Fruit fly (Drosophila melanogaster) whole organism, adult: Measurements from ENCODE around the gene CG10553.

Experiments
- CG11617 ChIP-seq: fragments of 200-800 bp; sonication (Bioruptor generic); optimal IDR thresholded peaks from 2 replicates; lab custom pipeline; 2017; ENCODE audit warnings: mild to moderate bottlenecking, missing biosample characterization, missing genetic modification reagents, missing genetic modification characterization
- CG12768 ChIP-seq: fragments of 200-800 bp; sonication (Bioruptor generic); optimal IDR thresholded peaks from 2 replicates; lab custom pipeline; 2017; ENCODE audit warnings: missing biosample characterization, missing genetic modification characterization, mild to moderate bottlenecking, moderate library complexity, missing genetic modification reagents
- CG14711 ChIP-seq: fragments of 200-800 bp; sonication (Bioruptor generic); optimal IDR thresholded peaks from 2 replicates; lab custom pipeline; 2018; ENCODE audit warnings: missing biosample characterization, mild to moderate bottlenecking, missing genetic modification characterization, moderate library complexity
- CG1620 ChIP-seq: fragments of 200-800 bp; sonication (Bioruptor generic); optimal IDR thresholded peaks from 2 replicates; lab custom pipeline; 2016; ENCODE audit warnings: missing biosample characterization, missing genetic modification characterization
- CG33017 ChIP-seq: fragments of 200-800 bp; sonication (Bioruptor generic); optimal IDR thresholded peaks from 2 replicates; lab custom pipeline; 2018; ENCODE audit warnings: missing biosample characterization, mild to moderate bottlenecking, missing genetic modification characterization, moderate library complexity
- CG5204 ChIP-seq: fragments of 200-800 bp; sonication (Bioruptor generic); optimal IDR thresholded peaks from 2 replicates; lab custom pipeline; 2016; ENCODE audit warnings: missing biosample characterization, missing genetic modification characterization
- CG7101 ChIP-seq: fragments of 200-800 bp; sonication (Bioruptor generic); optimal IDR thresholded peaks from 2 replicates; lab custom pipeline; 2018; ENCODE audit warnings: missing biosample characterization, mild to moderate bottlenecking, missing genetic modification characterization, moderate library complexity
- Clk ChIP-seq: fragments of 200-800 bp; sonication (Bioruptor generic); optimal IDR thresholded peaks from 2 replicates; lab custom pipeline; 2017; ENCODE audit warnings: missing biosample characterization, missing genetic modification characterization
- Crg-1 ChIP-seq: fragments of 200-800 bp; sonication (Bioruptor generic); optimal IDR thresholded peaks from 2 replicates; lab custom pipeline; 2016; ENCODE audit warnings: missing biosample characterization, missing genetic modification characterization
- Hr96 ChIP-seq: fragments of 200-800 bp; sonication (Bioruptor generic); optimal IDR thresholded peaks from 2 replicates; lab custom pipeline; 2016; ENCODE audit warnings: missing biosample characterization, missing genetic modification characterization
- Mnt ChIP-seq: fragments of 200-800 bp; sonication (Bioruptor generic); optimal IDR thresholded peaks from 2 replicates; lab custom pipeline; 2016; ENCODE audit warnings: missing biosample characterization, mild to moderate bottlenecking, missing genetic modification characterization
- bab1 ChIP-seq: fragments of 200-800 bp; sonication (Bioruptor generic); optimal IDR thresholded peaks from 3 replicates; lab custom pipeline; 2019; ENCODE audit warnings: missing biosample characterization, mild to moderate bottlenecking, missing genetic modification characterization, moderate library complexity
- cic ChIP-seq: fragments of 200-800 bp; sonication (Bioruptor generic); optimal IDR thresholded peaks from 2 replicates; lab custom pipeline; 2017; ENCODE audit warnings: missing biosample characterization, mild to moderate bottlenecking, missing genetic modification characterization, moderate library complexity
- cnc ChIP-seq, 2 experiments: fragments of >200 bp; optimal IDR thresholded peaks; 2 replicates each; lab custom pipeline; 2017
- kay ChIP-seq: fragments of 200-800 bp; sonication (Bioruptor generic); peaks from one replicate; lab custom pipeline; 2016; ENCODE audit warnings: missing biosample characterization, missing genetic modification characterization, borderline replicate concordance
- ovo ChIP-seq: fragments of 200-800 bp; sonication (Bioruptor generic); optimal IDR thresholded peaks from 2 replicates; lab custom pipeline; 2016; ENCODE audit warnings: missing biosample characterization, missing genetic modification characterization
- pad ChIP-seq: fragments of 200-800 bp; sonication (Bioruptor generic); optimal IDR thresholded peaks from 3 replicates; lab custom pipeline; 2017; ENCODE audit warnings: missing biosample characterization, missing genetic modification characterization, mild to moderate bottlenecking, moderate library complexity, missing genetic modification reagents
- tj ChIP-seq: fragments of 200-800 bp; sonication (Bioruptor generic); optimal IDR thresholded peaks from 3 replicates; lab custom pipeline; 2017; ENCODE audit warnings: missing biosample characterization, mild to moderate bottlenecking, missing genetic modification characterization, moderate library complexity
- toe ChIP-seq: fragments of 200-800 bp; sonication (Bioruptor generic); optimal IDR thresholded peaks from 2 replicates; lab custom pipeline; 2016; ENCODE audit warnings: missing biosample characterization, missing genetic modification characterization

Gene CG10553

DNA sequence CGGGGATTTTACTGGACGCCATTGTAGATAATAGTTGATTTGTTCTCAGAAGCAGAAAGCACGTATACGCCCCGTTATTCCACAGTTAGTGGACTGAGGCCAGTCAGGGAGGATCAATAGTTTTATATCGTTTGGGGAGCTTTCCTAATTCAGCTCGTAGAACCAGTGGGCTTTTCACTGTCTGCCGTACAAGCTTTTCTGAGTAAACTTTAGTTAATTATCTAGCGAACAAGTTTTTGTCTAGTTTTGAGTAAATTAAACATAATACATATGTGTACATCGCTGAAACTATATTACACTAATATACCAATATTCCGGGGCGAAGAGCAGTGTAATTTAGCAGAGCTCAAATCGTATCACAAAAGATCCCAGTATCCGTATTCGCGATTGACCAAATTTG, 4.7 kb upstream of the CG10553 start, which contains the start of gene CG10562:
Gene CG10562, minus strand, starts transcription at position 101 of the 400 bp plus-strand sequence.
- TF ChIP-seq CG12768 (GFP tag; lab: Kevin White, UChicago): peak; percentile 10
- peak; percentile 28 for TF ChIP-seq cic (GFP tag; lab: Kevin White, UChicago)
- TF ChIP-seq ovo (GFP tag; lab: Kevin White, UChicago): no peak

DNA sequence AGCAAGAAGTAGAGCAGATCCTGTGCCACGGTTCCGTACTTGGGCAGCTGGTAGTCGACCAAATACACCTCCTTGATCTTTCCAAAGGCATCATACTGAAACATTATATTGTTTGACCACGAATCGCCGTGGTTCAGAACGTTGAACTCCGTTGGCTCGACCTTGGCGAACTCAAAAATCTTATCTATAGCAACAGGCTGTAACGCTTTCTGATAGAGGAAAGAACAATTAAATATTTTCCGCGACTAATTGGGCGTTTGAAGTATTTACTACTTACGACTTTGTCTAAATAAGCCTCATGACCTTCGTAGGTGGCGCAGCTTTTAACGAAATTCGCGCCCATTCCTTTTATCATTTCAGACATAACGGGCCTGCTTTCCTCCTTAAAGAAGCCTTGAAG, 3.8 kb upstream of the CG10553 start:
- TF ChIP-seq CG33017 (no peak), CG14711 (tag; lab: Kevin White, UChicago) (no peak), toe (GFP tag; lab: Kevin White, UChicago) (no peak), CG5204 (GFP tag; lab: Kevin White, UChicago) (no peak)

- TF ChIP-seq Crg-1 (GFP tag; lab: Kevin White, UChicago) (no peak), cic (GFP tag; lab: Kevin White, UChicago) (no peak), CG12768 (GFP tag; lab: Kevin White, UChicago) (no peak), CG5204 (GFP tag; lab: Kevin White, UChicago) (no peak), CG7101 (no peak), CG33017 (no peak), CG11617 (GFP tag; lab: Kevin White, UChicago) (no peak), Hr96 (no peak), bab1 (GFP tag; lab: Kevin White, UChicago) (no peak), ovo (GFP tag; lab: Kevin White, UChicago) (no peak), toe (GFP tag; lab: Kevin White, UChicago) (no peak)
These were observed 3.0 kb upstream of the CG10553 start for dm6 chr3R:25320898-25321297.

DNA sequence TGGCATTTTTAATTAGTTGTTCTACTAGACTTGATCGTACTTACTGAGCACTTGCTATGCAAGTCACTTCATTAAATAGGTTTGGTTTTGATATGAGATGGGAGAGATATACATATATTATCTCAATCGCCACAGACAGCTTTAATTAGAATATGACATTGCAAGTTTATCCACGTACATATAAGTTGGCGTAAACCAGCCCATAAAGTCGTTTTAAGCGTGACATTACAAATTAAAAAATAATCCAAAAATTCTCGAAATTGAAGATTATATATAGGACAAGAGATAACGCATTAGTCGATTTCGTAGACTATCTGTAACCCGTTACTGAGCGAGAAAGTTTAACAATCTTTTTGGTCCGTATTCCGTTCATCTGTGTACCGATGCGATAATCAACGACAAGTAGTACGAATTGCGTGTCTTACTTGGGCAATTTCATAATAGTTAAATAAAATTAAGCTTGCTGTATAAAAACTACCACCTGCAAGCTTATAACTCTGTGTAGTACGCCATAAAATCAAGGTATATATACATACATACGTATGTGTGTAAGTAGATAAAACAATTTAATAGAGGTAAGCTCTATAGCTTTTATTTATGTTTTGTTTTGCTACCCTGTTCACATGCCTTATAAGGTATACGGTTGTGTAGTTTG, 2.3 kb upstream of the CG10553 start, which contains the start of gene CG10560:
Gene CG10560, minus strand, starts transcription at position 51 of the 655 bp plus-strand sequence.
- TF ChIP-seq cnc (optimal IDR thresholded peaks at IDR 0.05; lab: Kevin White, UChicago) (peak; percentile 19 to 51), bab1 (GFP tag; lab: Kevin White, UChicago) (no peak), ovo (GFP tag; lab: Kevin White, UChicago) (no peak), kay (GFP tag; lab: Kevin White, UChicago) (peak; percentile 74), CG1620 (no peak), Mnt (GFP tag; lab: Kevin White, UChicago) (no peak), cic (GFP tag; lab: Kevin White, UChicago) (peak; percentile 27), CG14711 (tag; lab: Kevin White, UChicago) (no peak), Crg-1 (GFP tag; lab: Kevin White, UChicago) (no peak), CG12768 (GFP tag; lab: Kevin White, UChicago) (no peak)

- TF ChIP-seq cic (GFP tag; lab: Kevin White, UChicago) (peak; percentile 20), kay (GFP tag; lab: Kevin White, UChicago) (peak; percentile 73), CG11617 (GFP tag; lab: Kevin White, UChicago) (no peak)
These were observed 1.9 kb downstream of the CG10553 start, which contains the start of gene CG10559 for dm6 chr3R:25316016-25316415. TSS of gene CG10559 (minus strand) at chr3R:25316116.

dm6 chr3R:25313771-25314170, 4.1 kb downstream of the CG10553 start, which contains the start of gene CG31087:
TSS of gene CG31087 (minus strand) at chr3R:25313833.
- TF ChIP-seq bab1 (GFP tag; lab: Kevin White, UChicago) (no peak), pad (GFP tag; lab: Kevin White, UChicago) (no peak), cic (GFP tag; lab: Kevin White, UChicago) (peak; percentile 63)

DNA sequence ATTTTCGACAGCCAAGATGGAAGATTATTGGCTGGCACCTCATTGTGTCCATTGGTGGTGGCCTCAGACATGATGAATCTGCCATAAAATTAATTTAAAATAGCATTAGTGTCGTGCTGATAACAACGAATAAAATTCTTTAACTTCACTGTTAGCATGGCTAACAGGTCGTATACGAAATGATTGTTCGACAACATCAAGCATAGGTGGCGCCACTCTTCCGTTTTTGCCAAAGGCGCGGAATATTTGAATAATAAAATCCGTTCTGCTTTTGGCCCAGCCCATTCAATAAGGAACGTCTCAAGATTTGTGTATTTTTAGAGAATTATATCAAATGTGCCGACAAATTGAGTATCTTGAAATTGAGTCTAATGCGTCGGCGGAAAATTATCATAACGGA, 5.3 kb downstream of the CG10553 start:
- TF ChIP-seq CG12768 (GFP tag; lab: Kevin White, UChicago) (no peak), toe (GFP tag; lab: Kevin White, UChicago) (peak; percentile 26)

DNA sequence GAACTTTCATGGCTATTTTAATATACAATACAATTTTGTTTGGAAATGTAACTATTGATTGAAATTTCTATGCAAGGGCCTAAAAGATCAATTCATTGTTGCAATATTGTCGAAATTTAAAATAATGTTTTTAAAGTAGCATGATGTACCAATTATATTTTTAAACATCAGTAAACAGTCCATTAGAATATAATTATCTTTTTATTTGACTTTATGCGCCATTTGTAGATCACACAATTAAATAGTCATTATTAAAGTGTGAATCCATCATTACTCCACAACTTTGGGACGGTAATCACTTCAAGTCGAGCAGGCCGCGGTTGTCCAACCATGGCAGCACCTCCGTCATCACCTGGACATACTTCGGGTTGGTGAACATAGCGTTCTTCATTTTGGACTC, 7.1 kb downstream of the CG10553 start, which contains the start of gene CG31099:
Gene CG31099, minus strand, starts transcription at position 101 of the 400 bp plus-strand sequence.
- TF ChIP-seq CG12768 (GFP tag; lab: Kevin White, UChicago) (no peak), CG5204 (GFP tag; lab: Kevin White, UChicago) (no peak), tj (GFP tag; lab: Kevin White, UChicago) (no peak), ovo (GFP tag; lab: Kevin White, UChicago) (no peak)

dm6 chr3R:25309175-25309574, 8.7 kb downstream of the CG10553 start:
- TF ChIP-seq Clk (GFP tag; lab: Kevin White, UChicago) (no peak), cic (GFP tag; lab: Kevin White, UChicago) (peak; percentile 5), Hr96 (no peak), CG7101 (no peak), tj (GFP tag; lab: Kevin White, UChicago) (no peak), Mnt (GFP tag; lab: Kevin White, UChicago) (no peak)
